Worm (Caenorhabditis elegans) whole organism, midembryonic: Measurements from ENCODE around the gene cox-6B.

Experiments
- cog-1 ChIP-seq: sonication (generic microtip); optimal IDR thresholded peaks from 2 replicates; lab custom pipeline; 2016; ENCODE audit warnings: missing genetic modification characterization, missing compliant biosample characterization
- klf-2 ChIP-seq: fragments of 200-800 bp; sonication (Bioruptor generic); conservative IDR thresholded peaks from 2 replicates; pipeline ENCODE4 v1.3.6; 2022; ENCODE audit warnings: missing genetic modification reagents, missing genetic modification characterization, missing compliant biosample characterization
- ref-1 ChIP-seq: fragments of 200-800 bp; sonication (Bioruptor generic); conservative IDR thresholded peaks from 2 replicates; pipeline ENCODE4 v1.3.6; 2022; ENCODE audit warnings: missing genetic modification reagents, missing genetic modification characterization, missing compliant biosample characterization
- ztf-23 ChIP-seq: fragments of 200-800 bp; sonication (Bioruptor generic); IDR thresholded peaks from 2 replicates; pipeline ENCODE4 v1.3.6; 2022; ENCODE audit warnings: missing genetic modification reagents, missing genetic modification characterization, missing compliant biosample characterization
- ztf-29 ChIP-seq: fragments of 200-800 bp; sonication (Bioruptor generic); IDR thresholded peaks from 2 replicates; pipeline ENCODE4 v1.3.6; 2022; ENCODE audit warnings: missing genetic modification reagents, missing genetic modification characterization, missing compliant biosample characterization

- TF ChIP-seq ztf-29 (GFP tag; lab: Robert Waterston, UW) (no peak), ref-1 (GFP tag; lab: Robert Waterston, UW) (0 out of 2 replicates have a peak, but pooled peaks have one; percentile 21), cog-1 (tag; lab: Kevin White, UChicago) (no peak), klf-2 (GFP tag; lab: Robert Waterston, UW) (no peak), ztf-23 (GFP tag; lab: Robert Waterston, UW) (no peak)
These were observed 43.3 kb upstream of the cox-6B start for ce11 chrIII:2656168-2656567.
